Worm (Caenorhabditis elegans) whole organism, late embryonic: Measurements from ENCODE around the gene lon-2.

Experiments
- T23F11.4 ChIP-seq: fragments of 200-800 bp; sonication (Bioruptor generic); optimal IDR thresholded peaks from 2 replicates; lab custom pipeline; 2018; ENCODE audit warnings: mild to moderate bottlenecking, missing genetic modification characterization, missing compliant biosample characterization
- Y22D7AL.16 ChIP-seq: sonication (generic microtip); optimal IDR thresholded peaks from 2 replicates; lab custom pipeline; 2016; ENCODE audit warnings: missing genetic modification characterization, missing compliant biosample characterization
- ahr-1 ChIP-seq: sonication (generic microtip); optimal IDR thresholded peaks from 2 replicates; lab custom pipeline; 2016; ENCODE audit warnings: missing genetic modification characterization, missing compliant biosample characterization
- ceh-18 ChIP-seq: sonication (generic microtip); optimal IDR thresholded peaks from 2 replicates; lab custom pipeline; 2016; ENCODE audit warnings: missing genetic modification characterization, missing compliant biosample characterization
- ceh-2 ChIP-seq: sonication (generic microtip); optimal IDR thresholded peaks from 2 replicates; lab custom pipeline; 2016; ENCODE audit warnings: missing genotype, missing genetic modification characterization, missing compliant biosample characterization
- ceh-22 ChIP-seq: sonication (generic microtip); optimal IDR thresholded peaks from 2 replicates; lab custom pipeline; 2017; ENCODE audit warnings: missing biosample characterization, missing genetic modification characterization
- ceh-30 ChIP-seq: fragments of 150-350 bp; optimal IDR thresholded peaks from 2 replicates; lab custom pipeline; 2014; ENCODE audit warnings: missing biosample characterization, missing genetic modification characterization
- ceh-31 ChIP-seq: sonication (generic microtip); optimal IDR thresholded peaks from 2 replicates; lab custom pipeline; 2016; ENCODE audit warnings: missing genetic modification characterization, missing compliant biosample characterization
- ceh-45 ChIP-seq: fragments of 200-800 bp; sonication (Bioruptor generic); IDR thresholded peaks from 2 replicates; pipeline ENCODE4 v1.3.6; 2022; ENCODE audit warnings: missing genetic modification reagents, missing genetic modification characterization, missing compliant biosample characterization
- ceh-9 ChIP-seq: sonication (generic microtip); optimal IDR thresholded peaks from 2 replicates; lab custom pipeline; 2016; ENCODE audit warnings: mild to moderate bottlenecking, missing genetic modification characterization, inconsistent platforms, missing compliant biosample characterization
- che-1 ChIP-seq: sonication (generic microtip); optimal IDR thresholded peaks from 2 replicates; lab custom pipeline; 2016; ENCODE audit warnings: mild to moderate bottlenecking, missing genetic modification characterization, missing compliant biosample characterization
- elt-2 ChIP-seq: sonication (generic microtip); optimal IDR thresholded peaks from 2 replicates; lab custom pipeline; 2016; ENCODE audit warnings: missing genetic modification reagents, missing genetic modification characterization, missing compliant biosample characterization
- elt-4 ChIP-seq: sonication (generic microtip); optimal IDR thresholded peaks from 2 replicates; lab custom pipeline; 2016; ENCODE audit warnings: missing genetic modification characterization, missing compliant biosample characterization
- ets-4 ChIP-seq: sonication (generic microtip); optimal IDR thresholded peaks from 2 replicates; lab custom pipeline; 2016; ENCODE audit warnings: missing genetic modification characterization, missing compliant biosample characterization
- fax-1 ChIP-seq: sonication (generic microtip); optimal IDR thresholded peaks from 2 replicates; lab custom pipeline; 2016; ENCODE audit warnings: missing genotype, missing genetic modification characterization, missing compliant biosample characterization
- hlh-6 ChIP-seq: sonication (generic microtip); optimal IDR thresholded peaks from 2 replicates; lab custom pipeline; 2016; ENCODE audit warnings: missing genotype, missing genetic modification characterization, missing compliant biosample characterization
- hlh-8 ChIP-seq: sonication (generic microtip); optimal IDR thresholded peaks from 2 replicates; lab custom pipeline; 2016; ENCODE audit warnings: missing genotype, missing genetic modification characterization, missing compliant biosample characterization
- lim-6 ChIP-seq: sonication (generic microtip); optimal IDR thresholded peaks from 2 replicates; lab custom pipeline; 2016; ENCODE audit warnings: missing genetic modification characterization, missing compliant biosample characterization
- mec-3 ChIP-seq: sonication (generic microtip); optimal IDR thresholded peaks from 2 replicates; lab custom pipeline; 2016; ENCODE audit warnings: borderline replicate concordance, missing genetic modification characterization, missing compliant biosample characterization
- nhr-11 ChIP-seq: fragments of 150-350 bp; optimal IDR thresholded peaks from 2 replicates; lab custom pipeline; 2014; ENCODE audit warnings: missing biosample characterization, missing genetic modification characterization
- nhr-232 ChIP-seq: sonication (generic microtip); optimal IDR thresholded peaks from 2 replicates; lab custom pipeline; 2016; ENCODE audit warnings: missing genetic modification characterization, missing compliant biosample characterization
- pag-3 ChIP-seq: sonication (generic microtip); optimal IDR thresholded peaks from 2 replicates; lab custom pipeline; 2016; ENCODE audit warnings: missing compliant biosample characterization, missing genetic modification characterization, borderline replicate concordance
- pat-9 ChIP-seq: fragments of 200-800 bp; sonication (Bioruptor generic); optimal IDR thresholded peaks from 2 replicates; lab custom pipeline; 2018; ENCODE audit warnings: mild to moderate bottlenecking, missing genetic modification characterization, moderate library complexity, missing compliant biosample characterization
- ref-2 ChIP-seq: sonication (generic microtip); optimal IDR thresholded peaks from 2 replicates; lab custom pipeline; 2016; ENCODE audit warnings: missing genetic modification characterization, missing compliant biosample characterization
- rnt-1 ChIP-seq: sonication (generic microtip); optimal IDR thresholded peaks from 2 replicates; lab custom pipeline; 2016; ENCODE audit warnings: missing genetic modification characterization, missing compliant biosample characterization
- sdc-2 ChIP-seq: sonication (generic microtip); optimal IDR thresholded peaks from 2 replicates; lab custom pipeline; 2016; ENCODE audit warnings: missing genotype, missing genetic modification characterization, missing compliant biosample characterization
- tbx-7 ChIP-seq: sonication (generic microtip); optimal IDR thresholded peaks from 2 replicates; lab custom pipeline; 2016; ENCODE audit warnings: missing genotype, missing genetic modification characterization, missing compliant biosample characterization
- unc-3 ChIP-seq, 2 experiments: fragments of 200-800 bp in 1 of 2; sonication (Bioruptor generic) in 1 of 2; sonication (generic microtip) in 1 of 2; conservative IDR thresholded peaks in 1 of 2; optimal IDR thresholded peaks in 1 of 2; 2 replicates each; pipeline versions ENCODE4 v1.3.6 to Lab custom; 2016 to 2022; ENCODE audit warnings: missing compliant biosample characterization in 2 of 2, missing genetic modification characterization in 2 of 2, missing genetic modification reagents in 1 of 2
- unc-42 ChIP-seq: sonication (generic microtip); optimal IDR thresholded peaks from 2 replicates; lab custom pipeline; 2016; ENCODE audit warnings: missing genotype, missing genetic modification characterization, missing compliant biosample characterization
- unc-55 ChIP-seq: sonication (generic microtip); optimal IDR thresholded peaks from 2 replicates; lab custom pipeline; 2017; ENCODE audit warnings: missing biosample characterization, missing genetic modification reagents, missing genetic modification characterization
- zip-5 ChIP-seq: sonication (generic microtip); optimal IDR thresholded peaks from 2 replicates; lab custom pipeline; 2016; ENCODE audit warnings: missing genetic modification characterization, missing compliant biosample characterization

The lon-2 gene

ce11 chrX:4787525-4787924 lies 38.6 kb upstream of the lon-2 start:
- TF ChIP-seq unc-42 (peak; percentile 65), hlh-8 (tag; lab: Kevin White, UChicago) (no peak)

DNA sequence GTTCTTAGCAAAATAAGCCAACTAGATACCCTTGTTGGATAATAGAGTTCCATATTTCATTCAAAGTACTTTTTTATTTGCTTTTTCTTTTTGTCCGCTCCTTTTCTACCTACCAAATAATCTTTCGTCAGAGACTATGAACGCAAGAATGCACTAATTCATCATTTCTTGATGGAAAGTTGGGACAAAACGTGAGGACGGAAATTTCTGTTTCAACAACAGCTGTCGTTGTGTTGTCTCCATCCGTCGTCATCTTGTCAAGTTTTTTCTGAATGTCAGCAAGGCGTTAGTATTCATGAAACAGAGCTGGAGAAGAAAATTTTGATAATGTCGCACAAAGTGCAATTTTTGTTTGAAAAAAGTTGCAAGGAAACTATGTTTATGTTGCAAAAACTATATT lies 35.9 kb upstream of the lon-2 start:
- no peak for TF ChIP-seq zip-5
- no peak for TF ChIP-seq fax-1 (tag; lab: Kevin White, UChicago)
- peak; percentile 47 for TF ChIP-seq unc-55 (GFP tag; lab: Kevin White, UChicago)
- no peak for TF ChIP-seq tbx-7 (tag; lab: Kevin White, UChicago)
- no peak for TF ChIP-seq ceh-18

DNA sequence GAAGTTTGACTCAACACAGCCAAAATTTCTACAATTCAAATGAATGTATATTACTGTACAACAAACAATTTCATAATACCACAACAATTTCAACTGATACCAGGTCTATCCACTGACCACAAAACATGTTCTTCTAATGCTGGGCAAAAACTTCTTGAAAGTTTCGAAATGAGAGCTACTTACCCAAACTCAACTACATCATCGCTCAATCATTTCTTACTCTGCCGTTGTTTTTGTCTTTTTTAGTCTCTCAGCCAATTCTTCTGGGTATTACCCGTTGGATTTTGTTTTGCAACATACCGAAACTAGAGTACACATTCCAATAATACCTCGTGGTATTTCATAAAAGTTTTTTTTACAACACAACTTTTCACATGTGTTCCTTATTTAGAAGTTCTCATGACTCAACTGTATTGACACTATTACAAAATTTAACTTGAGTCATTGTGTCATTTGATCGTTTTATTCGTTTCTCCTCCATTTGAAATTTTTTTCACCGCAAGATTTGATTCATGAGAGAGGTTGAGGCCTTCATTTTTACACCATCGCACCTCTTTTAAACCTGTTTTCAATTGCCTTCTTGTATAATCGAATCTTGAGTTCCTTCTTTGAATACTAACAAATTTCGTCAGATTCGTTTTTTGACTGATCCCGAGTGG lies 34.4 kb upstream of the lon-2 start, which contains the start of gene F43C9.2:
Gene F43C9.2 (plus strand): TSS at position 497 of the 659 bp plus-strand sequence.
- TF ChIP-seq ahr-1 (tag; lab: Kevin White, UChicago) (no peak), hlh-6 (tag; lab: Kevin White, UChicago) (no peak), ceh-45 (GFP tag; lab: Robert Waterston, UW) (no peak), elt-4 (tag; lab: Kevin White, UChicago) (no peak), ets-4 (tag; lab: Kevin White, UChicago) (no peak), nhr-11 (no peak)

ce11 chrX:4782197-4782596 lies 33.3 kb upstream of the lon-2 start, which contains the start of gene hum-10:
TSS of gene hum-10 (minus strand) at chrX:4782297.
- TF ChIP-seq ahr-1 (tag; lab: Kevin White, UChicago) (no peak), lim-6 (no peak), elt-2 (tag; lab: Kevin White, UChicago) (no peak), ceh-2 (tag; lab: Kevin White, UChicago) (no peak)

DNA sequence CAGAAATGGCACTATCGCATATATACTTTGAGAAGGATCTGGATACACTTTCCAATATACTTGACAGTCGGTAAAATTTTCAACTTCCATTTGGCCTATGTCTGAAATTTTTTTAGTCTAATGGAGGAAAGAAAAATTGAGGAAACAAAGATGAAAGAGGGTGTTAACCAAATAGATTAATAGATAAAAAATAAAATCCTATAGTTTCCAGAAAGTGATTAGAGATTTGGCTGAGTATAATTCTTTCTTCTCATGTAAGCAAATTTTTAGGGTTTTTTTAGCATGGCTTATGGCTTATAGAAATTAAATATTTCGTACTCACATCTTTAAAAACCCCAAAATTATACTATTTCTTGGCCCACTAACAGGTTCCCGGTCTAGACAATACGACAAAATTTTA lies 21.0 kb upstream of the lon-2 start, which contains the start of gene npr-1:
Gene npr-1 (minus strand): TSS at position 101 of the 400 bp plus-strand sequence.
- TF ChIP-seq sdc-2 (no peak), rnt-1 (tag; lab: Kevin White, UChicago) (no peak), nhr-232 (tag; lab: Kevin White, UChicago) (no peak), elt-2 (tag; lab: Kevin White, UChicago) (no peak), ceh-2 (tag; lab: Kevin White, UChicago) (no peak), Y22D7AL.16 (tag; lab: Kevin White, UChicago) (no peak), mec-3 (tag; lab: Kevin White, UChicago) (no peak), nhr-11 (no peak), che-1 (no peak), pat-9 (tag; lab: Kevin White, UChicago) (no peak)

DNA sequence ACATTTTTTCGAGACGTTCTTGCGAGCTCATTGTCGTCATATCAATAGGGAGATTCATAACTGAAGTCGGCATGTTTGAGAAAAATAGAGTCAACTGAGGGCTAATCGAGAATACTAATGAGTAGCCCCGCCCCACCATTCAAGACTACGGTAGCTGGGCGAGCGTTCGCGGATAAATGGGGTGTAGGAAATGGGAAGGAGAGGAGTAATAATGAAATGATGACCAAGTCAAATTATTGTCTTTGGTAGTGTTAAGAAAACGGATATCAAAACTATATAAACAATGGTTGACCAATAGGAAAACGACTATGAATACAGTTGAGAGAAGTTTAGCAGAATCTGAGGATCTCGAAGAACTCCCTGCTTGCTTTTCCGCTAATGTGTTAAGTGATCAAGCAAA lies 12.7 kb upstream of the lon-2 start, which contains the start of gene mls-2:
Gene mls-2 (minus strand): TSS at position 101 of the 400 bp plus-strand sequence.
- TF ChIP-seq ceh-9 (tag; lab: Kevin White, UChicago) (no peak), ceh-22 (tag; lab: Kevin White, UChicago) (no peak), rnt-1 (tag; lab: Kevin White, UChicago) (no peak), lim-6 (no peak), T23F11.4 (GFP tag; lab: Kevin White, UChicago) (no peak), unc-3 (GFP tag; conservative IDR thresholded peaks at IDR 0.05; lab: Robert Waterston, UW) (no peak), unc-3 (tag; optimal IDR thresholded peaks at IDR 0.05; lab: Kevin White, UChicago) (no peak)

- TF ChIP-seq pag-3 (tag; lab: Kevin White, UChicago), result no peak
- peak; percentile 48 for TF ChIP-seq ceh-31 (tag; lab: Kevin White, UChicago)
- no peak for TF ChIP-seq ceh-30 (tag; lab: Kevin White, UChicago)
- no peak for TF ChIP-seq hlh-8 (tag; lab: Kevin White, UChicago)
- TF ChIP-seq ref-2, result peak; percentile 15
Observed at ce11 chrX:4759718-4760117, 10.8 kb upstream of the lon-2 start.
